Worm (Caenorhabditis elegans) whole organism, L1 larva: ENCODE results near the gene R04B5.11.

Experiments
- C16A3.4 ChIP-seq: fragments of 150-350 bp; optimal IDR thresholded peaks from 2 replicates; lab custom pipeline; 2014; ENCODE audit warnings: missing biosample characterization, missing genetic modification characterization
- aly-2 ChIP-seq: fragments of 150-350 bp; optimal IDR thresholded peaks from 2 replicates; lab custom pipeline; 2014; ENCODE audit warnings: missing biosample characterization, missing genetic modification characterization
- ceh-90 ChIP-seq: sonication (generic microtip); optimal IDR thresholded peaks from 2 replicates; lab custom pipeline; 2016; ENCODE audit warnings: missing genetic modification characterization, missing compliant biosample characterization
- elt-2 ChIP-seq: sonication (generic microtip); optimal IDR thresholded peaks from 2 replicates; lab custom pipeline; 2016; ENCODE audit warnings: missing genetic modification characterization, mild to moderate bottlenecking, inconsistent platforms, missing compliant biosample characterization, missing genetic modification reagents
- elt-3 ChIP-seq, 6 experiments: fragments of 150-350 bp in 1 of 6; sonication (generic microtip); optimal IDR thresholded peaks; 2 replicates each; lab custom pipeline; 2017 to 2018; ENCODE audit warnings: missing biosample characterization in 6 of 6, missing genetic modification characterization in 6 of 6, inconsistent platforms in 1 of 6
- nhr-12 ChIP-seq: sonication (generic microtip); optimal IDR thresholded peaks from 2 replicates; lab custom pipeline; 2017; ENCODE audit warnings: missing biosample characterization, missing genetic modification characterization
- nhr-76 ChIP-seq: sonication (generic microtip); optimal IDR thresholded peaks from 2 replicates; lab custom pipeline; 2017; ENCODE audit warnings: missing biosample characterization, missing genetic modification characterization
- nhr-77 ChIP-seq: fragments of 150-350 bp; optimal IDR thresholded peaks from 2 replicates; lab custom pipeline; 2014; ENCODE audit warnings: missing biosample characterization, missing genetic modification characterization
- pax-3 ChIP-seq: fragments of 200-800 bp; sonication (Bioruptor generic); optimal IDR thresholded peaks from 2 replicates; lab custom pipeline; 2018; ENCODE audit warnings: mild to moderate bottlenecking, missing genetic modification characterization, moderate library complexity, missing compliant biosample characterization
- tbx-2 ChIP-seq: sonication (generic microtip); optimal IDR thresholded peaks from 2 replicates; lab custom pipeline; 2016; ENCODE audit warnings: missing genetic modification characterization, missing compliant biosample characterization

- TF ChIP-seq pax-3 (no peak), tbx-2 (no peak), aly-2 (tag; lab: Kevin White, UChicago) (no peak), ceh-90 (no peak), elt-2 (tag; lab: Kevin White, UChicago) (no peak), C16A3.4 (tag; lab: Kevin White, UChicago) (no peak), nhr-77 (tag; lab: Kevin White, UChicago) (no peak), nhr-76 (tag; lab: Kevin White, UChicago) (no peak), nhr-12 (tag; lab: Kevin White, UChicago) (no peak), elt-3 (tag; optimal IDR thresholded peaks at IDR 0.05; lab: Kevin White, UChicago) (no peak)
Measured at ce11 chrV:10078244-10078643, 12.8 kb downstream of the R04B5.11 start, which contains the start of gene R04B5.1.
